Fruit fly (Drosophila melanogaster) S2 (cell line): ENCODE measurements around the gene CG2124.

Experiments
- CG8478 ChIP-seq: fragments of >200 bp; optimal IDR thresholded peaks from 2 replicates; lab custom pipeline; 2018
- CTCF ChIP-seq, 2 experiments: fragments of >200 bp; optimal IDR thresholded peaks; 2 replicates each; lab custom pipeline; 2018

- TF ChIP-seq CG8478: no peak
- TF ChIP-seq CTCF (optimal IDR thresholded peaks at IDR 0.05; lab: Kevin White, UChicago): no peak
Observed at dm6 chrX:10606889-10607478, 11.1 kb downstream of the CG2124 start.
